Fruit fly (Drosophila melanogaster) whole organism: Measurements from ENCODE around the gene Sgt1.
A peak's percentile ranks its signal among the peaks of the same experiment; 100 is the strongest.

Experiments used
- CG8478 ChIP-seq: fragments of >200 bp; optimal IDR thresholded peaks from 2 replicates; lab custom pipeline; 2018; ENCODE audit warnings: inconsistent platforms
- Dll ChIP-seq: fragments of >200 bp; optimal IDR thresholded peaks from 2 replicates; lab custom pipeline; 2017
- EcR ChIP-seq, 2 experiments: fragments of >200 bp; optimal IDR thresholded peaks; 2 replicates each; lab custom pipeline; 2017; ENCODE audit warnings: missing biosample characterization in 2 of 2, missing genetic modification characterization in 2 of 2, missing genetic modification reagents in 2 of 2
- pan ChIP-seq: fragments of >200 bp; optimal IDR thresholded peaks from 2 replicates; lab custom pipeline; 2017
- psq ChIP-seq: fragments of >200 bp; optimal IDR thresholded peaks from 2 replicates; lab custom pipeline; 2017
- usp ChIP-seq: fragments of >200 bp; optimal IDR thresholded peaks from 2 replicates; lab custom pipeline; 2017; ENCODE audit warnings: missing biosample characterization, missing genetic modification characterization, mixed read lengths

Sgt1 gene

dm6 chr3R:8340675-8341275 lies 35.7 kb upstream of the Sgt1 start, which contains the start of the genes COX7A and Arl2:
Gene COX7A, minus strand, starts transcription at chr3R:8341043.
Gene Arl2, plus strand, starts transcription at chr3R:8341100.
- TF ChIP-seq EcR (GFP tag; optimal IDR thresholded peaks at IDR 0.05; lab: Kevin White, UChicago) (no peak), Dll (lab: Kevin White, UChicago) (no peak), psq (no peak), CG8478 (no peak), usp (GFP tag; lab: Kevin White, UChicago) (no peak), pan (no peak)

- TF ChIP-seq CG8478: no peak
- no peak for TF ChIP-seq psq
- TF ChIP-seq Dll (lab: Kevin White, UChicago): no peak
- no peak for TF ChIP-seq EcR (GFP tag; optimal IDR thresholded peaks at IDR 0.05; lab: Kevin White, UChicago)
- no peak for TF ChIP-seq usp (GFP tag; lab: Kevin White, UChicago)
- no peak for TF ChIP-seq pan
Observed at dm6 chr3R:8336012-8336567, 31.0 kb upstream of the Sgt1 start.

DNA sequence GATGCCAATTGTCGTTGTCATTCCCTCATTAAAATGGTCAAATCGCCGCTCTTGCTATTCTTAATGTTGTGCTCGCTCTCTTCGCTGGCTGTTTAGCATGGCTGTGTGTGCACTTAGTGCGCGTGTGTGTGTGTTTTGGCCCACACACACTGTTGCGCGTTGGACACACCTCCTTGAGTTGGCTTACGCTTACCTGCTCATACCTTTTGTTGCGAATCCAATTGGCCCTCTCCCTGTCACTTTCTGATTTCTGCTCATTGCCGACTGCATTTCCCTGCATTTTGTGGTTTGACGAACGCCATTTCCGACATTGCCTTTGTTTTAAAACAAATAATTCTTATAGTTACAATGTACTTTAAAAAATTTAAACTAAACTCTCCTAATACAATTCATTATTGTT lies 29.9 kb upstream of the Sgt1 start:
- no peak for TF ChIP-seq psq
- TF ChIP-seq EcR (GFP tag; optimal IDR thresholded peaks at IDR 0.05; lab: Kevin White, UChicago): no peak
- TF ChIP-seq CG8478: no peak
- TF ChIP-seq Dll (lab: Kevin White, UChicago): no peak
- no peak for TF ChIP-seq pan
- TF ChIP-seq usp (GFP tag; lab: Kevin White, UChicago): no peak

- TF ChIP-seq CG8478 (no peak), pan (no peak), psq (no peak)
Observed at dm6 chr3R:8334471-8334783, 29.4 kb upstream of the Sgt1 start.

dm6 chr3R:8333768-8334470 lies 28.8 kb upstream of the Sgt1 start, which contains the start of gene Poxm:
Gene Poxm, minus strand, starts transcription at chr3R:8333792.
- TF ChIP-seq CG8478 (peak; percentile 58), EcR (GFP tag; optimal IDR thresholded peaks at IDR 0.05; lab: Kevin White, UChicago) (no peak)

DNA sequence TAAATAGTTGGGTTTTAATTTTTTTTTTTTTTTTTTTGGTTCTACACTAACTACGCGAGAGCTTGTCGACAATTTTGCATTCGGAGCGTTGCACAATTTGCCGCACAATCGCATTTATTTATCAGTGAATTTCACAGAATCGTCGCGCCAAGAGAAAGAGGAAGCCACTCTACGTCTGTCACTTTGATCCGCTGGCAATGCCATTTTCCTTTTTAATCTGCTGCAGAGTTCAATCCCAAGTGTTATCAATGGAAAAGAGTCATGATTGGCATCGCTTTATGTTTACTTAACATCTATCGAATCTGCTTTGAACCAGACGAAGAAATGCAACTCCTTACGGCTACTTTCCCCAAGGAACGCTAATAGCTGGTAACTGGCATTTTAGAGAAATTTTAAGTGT lies 24.6 kb upstream of the Sgt1 start:
- TF ChIP-seq EcR (GFP tag; optimal IDR thresholded peaks at IDR 0.05; lab: Kevin White, UChicago) (no peak), usp (GFP tag; lab: Kevin White, UChicago) (no peak), Dll (lab: Kevin White, UChicago) (no peak), CG8478 (no peak), pan (no peak), psq (no peak)

DNA sequence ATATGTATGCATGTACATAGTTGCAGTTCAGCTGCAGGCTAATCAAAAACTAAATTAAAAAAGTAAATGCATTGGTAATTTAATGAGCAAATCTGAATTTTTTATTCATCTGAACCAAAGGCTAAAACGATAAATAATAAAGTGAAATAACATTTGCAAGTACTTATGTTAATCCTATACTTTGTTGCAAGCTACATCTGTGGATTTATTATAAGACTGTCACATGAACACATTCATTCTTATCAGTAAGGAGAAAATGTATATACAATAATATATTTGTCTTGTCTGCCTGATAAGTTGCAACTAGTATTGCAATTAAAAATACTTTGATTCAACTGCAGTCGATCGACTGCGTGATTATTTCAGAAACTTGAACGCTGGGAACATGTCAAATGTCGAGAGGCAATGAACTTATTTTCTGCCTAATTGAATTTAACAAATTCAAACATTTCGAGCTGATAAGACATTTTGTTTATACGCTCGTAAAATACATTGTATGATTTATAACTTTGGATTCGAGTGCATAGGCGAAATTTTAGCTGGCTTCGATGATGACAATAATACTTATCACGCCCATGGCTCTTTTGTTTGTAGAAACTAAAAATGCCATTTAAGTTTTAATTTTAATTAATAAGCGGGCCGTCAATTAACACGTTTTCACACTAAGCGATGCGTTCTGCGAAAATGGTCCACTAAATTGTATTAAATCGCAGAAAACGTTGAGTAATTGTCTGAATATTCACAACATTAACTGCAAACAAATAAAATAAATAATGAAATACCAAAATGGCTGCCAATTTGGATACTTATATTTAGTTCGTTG lies 23.1 kb upstream of the Sgt1 start:
- no peak for TF ChIP-seq pan
- no peak for TF ChIP-seq CG8478
- TF ChIP-seq psq: no peak
- no peak for TF ChIP-seq Dll (lab: Kevin White, UChicago)
- no peak for TF ChIP-seq usp (GFP tag; lab: Kevin White, UChicago)
- no peak for TF ChIP-seq EcR (GFP tag; optimal IDR thresholded peaks at IDR 0.05; lab: Kevin White, UChicago)

DNA sequence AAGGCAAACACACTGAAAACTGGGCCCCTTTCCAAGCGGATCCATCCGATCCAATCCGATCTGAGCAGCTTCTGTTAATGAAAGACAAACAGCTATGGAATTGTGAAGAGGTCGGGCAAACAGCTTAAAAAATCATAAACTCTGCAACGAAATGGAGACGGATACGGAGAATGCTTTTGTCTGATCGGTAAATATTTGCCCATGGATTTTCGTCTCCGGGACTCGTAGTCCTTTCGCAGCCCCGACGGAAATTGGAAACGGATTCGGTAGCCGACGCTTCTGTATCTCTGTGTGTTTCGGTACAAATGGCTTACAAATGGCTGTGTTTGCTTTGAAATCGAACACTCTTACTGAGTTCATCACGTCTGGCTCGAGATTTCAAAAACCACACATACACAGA lies 21.8 kb upstream of the Sgt1 start:
- TF ChIP-seq pan: no peak
- TF ChIP-seq psq: no peak
- TF ChIP-seq usp (GFP tag; lab: Kevin White, UChicago): no peak
- TF ChIP-seq EcR (GFP tag; optimal IDR thresholded peaks at IDR 0.05; lab: Kevin White, UChicago): no peak
- no peak for TF ChIP-seq Dll (lab: Kevin White, UChicago)
- no peak for TF ChIP-seq CG8478

dm6 chr3R:8324016-8324415 lies 18.9 kb upstream of the Sgt1 start, which contains the start of gene CG7443:
Gene CG7443, plus strand, starts transcription at chr3R:8324316.
- TF ChIP-seq psq (no peak), EcR (GFP tag; optimal IDR thresholded peaks at IDR 0.05; lab: Kevin White, UChicago) (no peak), Dll (lab: Kevin White, UChicago) (no peak)

dm6 chr3R:8321447-8321846 lies 16.4 kb upstream of the Sgt1 start, which contains the start of gene Or85a:
Gene Or85a, plus strand, starts transcription at chr3R:8321747.
- TF ChIP-seq psq (no peak), CG8478 (no peak), Dll (lab: Kevin White, UChicago) (no peak), pan (no peak), usp (GFP tag; lab: Kevin White, UChicago) (no peak), EcR (GFP tag; optimal IDR thresholded peaks at IDR 0.05; lab: Kevin White, UChicago) (no peak)

DNA sequence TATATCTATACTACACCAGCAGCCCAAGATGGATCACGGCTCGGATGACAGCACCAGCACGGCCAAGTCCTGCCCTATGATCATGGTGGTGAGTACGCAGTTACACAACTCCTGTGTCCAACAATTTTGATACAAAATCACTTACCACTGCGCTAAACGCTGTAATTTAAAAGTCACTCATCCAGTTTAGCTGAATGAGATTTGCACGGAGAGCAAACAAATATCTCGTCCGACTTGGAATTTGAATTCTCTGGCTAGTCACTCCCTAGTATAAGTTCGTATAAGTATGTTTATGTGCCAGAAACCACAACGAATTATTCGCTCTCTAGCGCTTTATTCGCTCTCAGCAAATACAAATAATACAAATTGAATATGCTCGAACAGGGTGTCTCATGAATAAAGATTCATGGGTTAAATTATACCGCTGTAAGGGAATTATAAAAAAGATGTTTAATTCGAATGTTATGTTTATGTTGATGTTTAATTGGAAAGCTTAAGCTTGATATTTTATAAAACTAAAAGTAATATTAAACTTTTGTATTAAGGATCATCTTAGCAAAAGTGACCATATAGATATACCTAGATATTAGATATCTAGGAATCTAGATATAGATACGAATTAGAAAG lies 12.7 kb upstream of the Sgt1 start:
- TF ChIP-seq Dll (lab: Kevin White, UChicago) (no peak), CG8478 (no peak), psq (no peak), usp (GFP tag; lab: Kevin White, UChicago) (no peak), pan (no peak), EcR (GFP tag; optimal IDR thresholded peaks at IDR 0.05; lab: Kevin White, UChicago) (no peak)

dm6 chr3R:8317215-8317614 lies 12.1 kb upstream of the Sgt1 start, which contains the start of gene Ctr1B:
Gene Ctr1B, plus strand, starts transcription at chr3R:8317612.
- TF ChIP-seq CG8478: no peak
